Fruit fly (Drosophila melanogaster): ENCODE data around the gene CheB38a.

CheB38a gene

dm6 chr2L:20793881-20794280, 24.5 kb downstream of the CheB38a start (continued):
- TF ChIP-seq CG34376 (GFP tag; optimal IDR thresholded peaks at IDR 0.05) (peak; percentile 36), CG9876 (GFP tag; optimal IDR thresholded peaks at IDR 0.05) (no peak), Bteb2 (GFP tag; optimal IDR thresholded peaks at IDR 0.05) (no peak), zfh2 (GFP tag; optimal IDR thresholded peaks at IDR 0.05) (no peak), NC2α (GFP tag; optimal IDR thresholded peaks at IDR 0.05) (no peak), ATbp (GFP tag; optimal IDR thresholded peaks at IDR 0.05) (no peak), cato (GFP tag; optimal IDR thresholded peaks at IDR 0.05; ENCODE audit: borderline replicate concordance) (no peak), gce (GFP tag; IDR thresholded peaks at IDR 0.05) (no peak), tgo (GFP tag; IDR thresholded peaks at IDR 0.05) (no peak), CG12104 (GFP tag; optimal IDR thresholded peaks at IDR 0.05) (no peak), lbe (GFP tag; optimal IDR thresholded peaks at IDR 0.05) (no peak), knrl (GFP tag; IDR thresholded peaks at IDR 0.05; ENCODE audit: partially characterized antibody) (0 out of 3 replicates have a peak, but pooled peaks have one; percentile 19), CG6272 (GFP tag; IDR thresholded peaks at IDR 0.05) (no peak), wek (GFP tag; optimal IDR thresholded peaks at IDR 0.05) (peak; percentile 18), inv (GFP tag; IDR thresholded peaks at IDR 0.05; ENCODE audit: partially characterized antibody) (peak; percentile 8; the same call in 1 of the 2 replicates), CG2199 (GFP tag; IDR thresholded peaks at IDR 0.05) (0 out of 3 replicates have a peak, but pooled peaks have one; percentile 71), Sry-δ (GFP tag; optimal IDR thresholded peaks at IDR 0.05) (no peak), Rfx (GFP tag; IDR thresholded peaks at IDR 0.05) (no peak; the same call in 1 of the 2 replicates), Atf6 (GFP tag; IDR thresholded peaks at IDR 0.05) (no peak), CG2712 (tag; optimal IDR thresholded peaks at IDR 0.05) (no peak), bigmax (GFP tag; optimal IDR thresholded peaks at IDR 0.05) (no peak), CG17328 (GFP tag; IDR thresholded peaks at IDR 0.05) (0 out of 2 replicates have a peak, but pooled peaks have one; percentile 25), odd (GFP tag; optimal IDR thresholded peaks at IDR 0.05) (no peak), Mes4 (GFP tag; optimal IDR thresholded peaks at IDR 0.05) (no peak), Six4 (GFP tag; optimal IDR thresholded peaks at IDR 0.05) (no peak), CG12236 (GFP tag; optimal IDR thresholded peaks at IDR 0.05) (no peak), CG6689 (GFP tag; IDR thresholded peaks at IDR 0.05) (no peak), tna (GFP tag; IDR thresholded peaks at IDR 0.05; ENCODE audit: partially characterized antibody) (peak; percentile 49; the same call in 1 of the 2 replicates), CG4617 (GFP tag; optimal IDR thresholded peaks at IDR 0.05; ENCODE audit: borderline replicate concordance) (no peak), Lpt (GFP tag; optimal IDR thresholded peaks at IDR 0.05) (no peak), btn (GFP tag; optimal IDR thresholded peaks at IDR 0.05) (no peak), CG16813 (GFP tag; IDR thresholded peaks at IDR 0.05; ENCODE audit: partially characterized antibody) (no peak), NK7.1 (GFP tag; optimal IDR thresholded peaks at IDR 0.05) (no peak), CG6654 (GFP tag; optimal IDR thresholded peaks at IDR 0.05) (no peak), MTF-1 (GFP tag; optimal IDR thresholded peaks at IDR 0.05; ENCODE audit: borderline replicate concordance) (no peak), Doc3 (GFP tag; IDR thresholded peaks at IDR 0.05; ENCODE audit: partially characterized antibody) (no peak), CG8281 (tag; optimal IDR thresholded peaks at IDR 0.05) (no peak), CG2875 (GFP tag; optimal IDR thresholded peaks at IDR 0.05) (no peak), CG5180 (GFP tag; optimal IDR thresholded peaks at IDR 0.05) (peak; percentile 7), sna (GFP tag; IDR thresholded peaks at IDR 0.05; ENCODE audit: partially characterized antibody) (no peak), CG8089 (GFP tag; optimal IDR thresholded peaks at IDR 0.05) (no peak), PHDP (tag; optimal IDR thresholded peaks at IDR 0.05) (peak; percentile 2), pros (GFP tag; optimal IDR thresholded peaks at IDR 0.05) (no peak), Fer2 (tag; optimal IDR thresholded peaks at IDR 0.05) (no peak), fd3F (GFP tag; optimal IDR thresholded peaks at IDR 0.05) (no peak), dati (GFP tag; IDR thresholded peaks at IDR 0.05) (no peak), pfk (GFP tag; optimal IDR thresholded peaks at IDR 0.05) (no peak), CG15514 (GFP tag; optimal IDR thresholded peaks at IDR 0.05) (peak; percentile 60), TFAM (GFP tag; optimal IDR thresholded peaks at IDR 0.05) (no peak), CG11398 (GFP tag; optimal IDR thresholded peaks at IDR 0.05) (peak; percentile 25)

Measured in whole organism, embryonic.